Worm (Caenorhabditis elegans): ENCODE measurements around the gene dnj-7.

DNA sequence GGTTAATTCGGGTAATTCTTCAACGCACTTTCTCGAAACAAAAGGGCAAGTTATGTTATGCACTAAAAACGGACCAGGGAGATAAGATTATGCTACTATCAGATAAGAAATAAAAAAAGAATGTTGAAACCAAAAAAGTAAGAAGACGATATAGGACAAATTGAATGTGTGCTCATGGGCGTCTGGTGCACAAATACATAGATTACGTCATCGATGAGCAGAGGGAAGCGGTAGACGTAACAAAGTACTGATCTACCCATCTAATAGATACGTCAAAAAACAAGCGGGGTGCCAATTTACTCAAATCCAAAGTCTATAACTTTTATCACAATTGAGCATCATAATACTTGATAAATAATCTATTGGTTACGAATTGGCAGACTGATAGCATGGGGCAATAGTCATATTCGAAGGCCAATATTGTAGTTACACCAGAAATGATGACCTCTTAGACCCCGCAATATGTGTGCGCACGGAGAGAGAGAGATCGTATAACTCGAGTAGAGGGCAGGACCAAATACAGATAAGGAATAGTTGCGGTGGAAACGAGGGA, 42.3 kb upstream of the dnj-7 start:
- TF ChIP-seq pha-2 (tag; optimal IDR thresholded peaks at IDR 0.05) (no peak), ahr-1 (tag; optimal IDR thresholded peaks at IDR 0.05) (no peak), hlh-30 (tag; optimal IDR thresholded peaks at IDR 0.05; ENCODE audit: insufficient read depth) (no peak), zip-5 (tag; optimal IDR thresholded peaks at IDR 0.05) (no peak), fax-1 (tag; optimal IDR thresholded peaks at IDR 0.05) (no peak), unc-86 (tag; optimal IDR thresholded peaks at IDR 0.05) (no peak), tbx-2 (tag; optimal IDR thresholded peaks at IDR 0.05) (peak; percentile 2), dve-1 (tag; optimal IDR thresholded peaks at IDR 0.05) (no peak), ttx-3 (tag; optimal IDR thresholded peaks at IDR 0.05) (no peak), Y22D7AL.16 (tag; optimal IDR thresholded peaks at IDR 0.05) (no peak), nhr-11 (tag; optimal IDR thresholded peaks at IDR 0.05) (no peak), pqm-1 (tag; optimal IDR thresholded peaks at IDR 0.05) (no peak)

Data from whole organism, late embryonic.